Worm (Caenorhabditis elegans) whole organism, early embryonic: ENCODE data around the gene str-207.

Experiments used
- F13C5.2 ChIP-seq: sonication (generic microtip); optimal IDR thresholded peaks from 2 replicates; lab custom pipeline; 2017; ENCODE audit warnings: mild to moderate bottlenecking, missing genetic modification characterization, inconsistent platforms, missing compliant biosample characterization
- aly-1 ChIP-seq: sonication (generic microtip); optimal IDR thresholded peaks from 2 replicates; lab custom pipeline; 2016; ENCODE audit warnings: missing genetic modification characterization, missing compliant biosample characterization
- ama-1 ChIP-seq: fragments of 150-350 bp; optimal IDR thresholded peaks from 2 replicates; lab custom pipeline; 2014
- flt-1 ChIP-seq: fragments of 200-800 bp; sonication (Bioruptor generic); IDR thresholded peaks from 2 replicates; pipeline ENCODE4 v1.3.6; 2022; ENCODE audit warnings: missing genetic modification characterization, missing compliant biosample characterization
- hmg-4 ChIP-seq: fragments of 200-800 bp; sonication (Bioruptor generic); optimal IDR thresholded peaks from 2 replicates; lab custom pipeline; 2018; ENCODE audit warnings: mild to moderate bottlenecking, missing genetic modification characterization, missing compliant biosample characterization
- pes-1 ChIP-seq: fragments of 200-800 bp; sonication (Bioruptor generic); IDR thresholded peaks from 2 replicates; pipeline ENCODE4 v1.3.6; 2022; ENCODE audit warnings: missing genetic modification reagents, missing genetic modification characterization, missing compliant biosample characterization
- scrt-1 ChIP-seq: fragments of 200-800 bp; sonication (Bioruptor generic); IDR thresholded peaks from 2 replicates; pipeline ENCODE4 v1.3.6; 2022; ENCODE audit warnings: missing genetic modification characterization, missing compliant biosample characterization

DNA sequence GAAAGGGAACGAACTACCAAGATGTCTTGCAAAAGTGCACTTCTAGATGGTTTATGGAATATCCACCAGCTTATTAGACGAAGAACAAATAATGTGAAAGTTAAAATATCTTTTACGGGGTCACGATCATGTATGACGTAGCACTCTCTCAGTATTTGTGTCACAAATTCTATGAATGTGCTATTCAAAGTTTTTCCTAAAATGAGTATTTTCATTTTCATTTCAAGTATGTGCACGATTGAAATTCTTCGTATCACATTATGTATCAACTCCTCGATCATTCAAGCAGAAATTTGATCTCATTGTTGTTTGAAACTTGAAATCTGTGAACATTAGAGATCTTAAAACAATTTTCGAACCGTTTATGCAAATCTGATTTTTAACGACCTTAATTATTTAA, 26.0 kb downstream of the str-207 start:
- TF ChIP-seq pes-1 (GFP tag; lab: Robert Waterston, UW) (no peak), hmg-4 (no peak), ama-1 (lab: Kevin White, UChicago) (no peak), F13C5.2 (no peak), aly-1 (no peak), flt-1 (GFP tag; lab: Robert Waterston, UW) (no peak), scrt-1 (GFP tag; lab: Robert Waterston, UW) (no peak)
